Worm (Caenorhabditis elegans) whole organism, L2 larva: Measurements from ENCODE around the gene F45E1.2.

Experiments
- ama-1 ChIP-seq: fragments of 150-350 bp; optimal IDR thresholded peaks from 2 replicates; lab custom pipeline; 2018; ENCODE audit warnings: inconsistent platforms
- mbf-1 ChIP-seq: sonication (generic microtip); optimal IDR thresholded peaks from 2 replicates; lab custom pipeline; 2017; ENCODE audit warnings: missing biosample characterization, missing genetic modification characterization
- nhr-10 ChIP-seq: sonication (generic microtip); optimal IDR thresholded peaks from 2 replicates; lab custom pipeline; 2017; ENCODE audit warnings: missing biosample characterization, missing genetic modification characterization
- nhr-237 ChIP-seq: fragments of 150-350 bp; optimal IDR thresholded peaks from 2 replicates; lab custom pipeline; 2014; ENCODE audit warnings: missing biosample characterization, missing genetic modification characterization
- sma-9 ChIP-seq, 2 experiments: fragments of 150-350 bp in 1 of 2; sonication (generic microtip) in 1 of 2; optimal IDR thresholded peaks; 2 replicates each; lab custom pipeline; 2014 to 2016; ENCODE audit warnings: missing genetic modification characterization in 2 of 2, mild to moderate bottlenecking in 1 of 2, missing biosample characterization in 1 of 2, missing compliant biosample characterization in 1 of 2, missing genetic modification reagents in 1 of 2, moderate library complexity in 1 of 2
- snpc-4 ChIP-seq: fragments of 150-350 bp; optimal IDR thresholded peaks from 2 replicates; lab custom pipeline; 2014; ENCODE audit warnings: missing biosample characterization, missing genetic modification characterization
- unc-39 ChIP-seq: fragments of 150-350 bp; optimal IDR thresholded peaks from 2 replicates; lab custom pipeline; 2014; ENCODE audit warnings: missing biosample characterization, missing genetic modification characterization
- unc-62 ChIP-seq: fragments of 150-350 bp; optimal IDR thresholded peaks from 2 replicates; lab custom pipeline; 2014; ENCODE audit warnings: missing biosample characterization, missing genetic modification reagents, missing genetic modification characterization

DNA sequence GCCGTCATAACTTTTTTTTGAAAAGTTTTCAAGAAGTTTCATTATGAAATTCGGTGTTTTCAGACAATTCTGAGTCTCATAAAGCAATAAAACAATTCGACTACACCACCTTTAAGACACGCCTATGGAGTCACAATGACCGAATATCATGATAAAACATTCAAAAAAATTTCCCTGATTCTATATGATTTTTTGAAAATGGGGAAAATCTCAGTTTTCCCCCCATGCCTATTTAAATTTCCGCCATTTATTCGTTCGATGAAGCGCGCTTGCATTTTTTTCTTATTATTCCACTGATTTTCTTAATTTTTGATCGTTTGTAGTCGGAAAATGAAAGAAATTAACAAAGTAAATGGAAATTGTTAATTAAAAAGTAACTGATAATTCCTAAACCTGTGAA is 24.0 kb downstream of the F45E1.2 start:
- no peak for TF ChIP-seq ama-1 (lab: Kevin White, UChicago)
- no peak for TF ChIP-seq mbf-1 (tag; lab: Kevin White, UChicago)
- no peak for TF ChIP-seq unc-39
- TF ChIP-seq snpc-4 (tag; lab: Kevin White, UChicago), result no peak
- no peak for TF ChIP-seq nhr-237
- TF ChIP-seq unc-62 (GFP tag; lab: Kevin White, UChicago), result no peak
- no peak for TF ChIP-seq nhr-10 (tag; lab: Kevin White, UChicago)
- no peak for TF ChIP-seq sma-9 (GFP tag; optimal IDR thresholded peaks at IDR 0.05; lab: Kevin White, UChicago)
- TF ChIP-seq sma-9 (tag; optimal IDR thresholded peaks at IDR 0.05; lab: Kevin White, UChicago), result no peak
